Worm (Caenorhabditis elegans): ENCODE data around the gene nspa-2.
A peak's percentile ranks its signal among the peaks of the same experiment; 100 is the strongest.

nspa-2 gene

DNA sequence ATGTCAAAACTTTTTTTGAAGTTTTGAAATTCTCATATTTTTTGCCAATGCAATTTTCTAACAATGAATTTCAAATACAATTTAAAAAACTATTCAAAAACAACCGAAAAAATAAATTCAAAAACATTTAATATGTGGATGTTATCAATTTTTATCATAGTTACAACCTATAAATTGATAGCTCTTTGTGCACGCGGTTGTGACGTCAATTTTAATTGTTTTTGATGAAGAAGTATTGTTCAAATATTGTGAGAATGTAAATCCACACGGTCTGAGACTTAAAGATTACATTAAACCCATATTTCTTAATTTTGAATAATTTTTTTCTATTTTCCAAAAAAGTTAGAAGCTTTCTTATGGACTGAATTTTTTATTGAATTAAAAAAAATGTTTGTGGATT lies 38.9 kb upstream of the nspa-2 start:
- TF ChIP-seq lin-39 (tag; optimal IDR thresholded peaks at IDR 0.05) (no peak), nhr-10 (tag; optimal IDR thresholded peaks at IDR 0.05) (no peak), nhr-11 (tag; optimal IDR thresholded peaks at IDR 0.05) (no peak), snpc-4 (tag; optimal IDR thresholded peaks at IDR 0.05) (no peak), blmp-1 (tag; optimal IDR thresholded peaks at IDR 0.05; ENCODE audit: insufficient read depth) (no peak), aly-2 (tag; optimal IDR thresholded peaks at IDR 0.05) (no peak), sma-3 (GFP tag; optimal IDR thresholded peaks at IDR 0.05) (no peak), ztf-11 (tag; optimal IDR thresholded peaks at IDR 0.05) (no peak)

ce11 chrV:14852620-14853019 lies 38.3 kb upstream of the nspa-2 start:
- peak; percentile 13 for TF ChIP-seq nhr-129 (tag; optimal IDR thresholded peaks at IDR 0.05)
- TF ChIP-seq mbf-1 (tag; optimal IDR thresholded peaks at IDR 0.05) = no peak
- no peak for TF ChIP-seq lin-39 (tag; optimal IDR thresholded peaks at IDR 0.05)
- TF ChIP-seq zag-1 (tag; optimal IDR thresholded peaks at IDR 0.05) = peak; percentile 12
- peak; percentile 2 for TF ChIP-seq unc-55 (GFP tag; optimal IDR thresholded peaks at IDR 0.05)
- no peak for TF ChIP-seq nhr-21 (tag; optimal IDR thresholded peaks at IDR 0.05)

- no peak for TF ChIP-seq R02D3.7 (tag; optimal IDR thresholded peaks at IDR 0.05)
- no peak for TF ChIP-seq nhr-6 (tag; optimal IDR thresholded peaks at IDR 0.05)
- no peak for TF ChIP-seq nhr-237 (tag; optimal IDR thresholded peaks at IDR 0.05)
- no peak for TF ChIP-seq blmp-1 (tag; optimal IDR thresholded peaks at IDR 0.05; ENCODE audit: insufficient read depth)
- no peak for TF ChIP-seq sma-3 (GFP tag; optimal IDR thresholded peaks at IDR 0.05)
- TF ChIP-seq mbf-1 (tag; optimal IDR thresholded peaks at IDR 0.05) = no peak
- TF ChIP-seq ztf-1 (GFP tag; conservative IDR thresholded peaks at IDR 0.05) = no peak
- TF ChIP-seq unc-62 (GFP tag; optimal IDR thresholded peaks at IDR 0.05) = no peak
- no peak for TF ChIP-seq lin-11 (tag; optimal IDR thresholded peaks at IDR 0.05)
- no peak for TF ChIP-seq nhr-129 (tag; optimal IDR thresholded peaks at IDR 0.05)
- TF ChIP-seq nhr-23 (tag; optimal IDR thresholded peaks at IDR 0.05) = no peak
- TF ChIP-seq gmeb-1 (tag; optimal IDR thresholded peaks at IDR 0.05) = no peak
- TF ChIP-seq sma-9 (GFP tag; optimal IDR thresholded peaks at IDR 0.05) = no peak
- no peak for TF ChIP-seq sma-9 (tag; optimal IDR thresholded peaks at IDR 0.05)
These were observed 37.1 kb upstream of the nspa-2 start for ce11 chrV:14853739-14854138.

- no peak for TF ChIP-seq R02D3.7 (tag; optimal IDR thresholded peaks at IDR 0.05)
- TF ChIP-seq lin-13 (GFP tag; optimal IDR thresholded peaks at IDR 0.05) = no peak
- no peak for TF ChIP-seq ZK546.5 (tag; optimal IDR thresholded peaks at IDR 0.05)
- no peak for TF ChIP-seq nhr-6 (tag; optimal IDR thresholded peaks at IDR 0.05)
- no peak for TF ChIP-seq ceh-16 (tag; optimal IDR thresholded peaks at IDR 0.05)
- TF ChIP-seq F13H6.1 (tag; optimal IDR thresholded peaks at IDR 0.05) = no peak
- TF ChIP-seq unc-62 (GFP tag; optimal IDR thresholded peaks at IDR 0.05) = no peak
- TF ChIP-seq ceh-82 (tag; optimal IDR thresholded peaks at IDR 0.05) = no peak
- TF ChIP-seq C34F6.9 (tag; optimal IDR thresholded peaks at IDR 0.05) = no peak
- TF ChIP-seq fos-1 (tag; optimal IDR thresholded peaks at IDR 0.05) = no peak
- TF ChIP-seq zag-1 (tag; optimal IDR thresholded peaks at IDR 0.05) = no peak
- TF ChIP-seq nhr-77 (tag; optimal IDR thresholded peaks at IDR 0.05) = no peak
- no peak for TF ChIP-seq ztf-11 (tag; optimal IDR thresholded peaks at IDR 0.05)
- TF ChIP-seq aly-2 (tag; optimal IDR thresholded peaks at IDR 0.05) = no peak
- no peak for TF ChIP-seq mab-5 (tag; optimal IDR thresholded peaks at IDR 0.05)
- TF ChIP-seq ama-1 (optimal IDR thresholded peaks at IDR 0.05) = no peak
- no peak for TF ChIP-seq gmeb-1 (tag; optimal IDR thresholded peaks at IDR 0.05)
- no peak for TF ChIP-seq unc-39 (tag; optimal IDR thresholded peaks at IDR 0.05)
- no peak for TF ChIP-seq elt-1 (tag; optimal IDR thresholded peaks at IDR 0.05)
These were observed 36.6 kb upstream of the nspa-2 start for ce11 chrV:14854261-14854660.

ce11 chrV:14855626-14856025 lies 35.3 kb upstream of the nspa-2 start:
- peak; percentile 23 for TF ChIP-seq sma-9 (GFP tag; optimal IDR thresholded peaks at IDR 0.05)
- TF ChIP-seq sma-9 (tag; optimal IDR thresholded peaks at IDR 0.05) = no peak
- TF ChIP-seq snpc-4 (tag; optimal IDR thresholded peaks at IDR 0.05) = peak; percentile 58
- no peak for TF ChIP-seq sem-4 (tag; optimal IDR thresholded peaks at IDR 0.05)
- peak; percentile 17 for TF ChIP-seq unc-55 (GFP tag; optimal IDR thresholded peaks at IDR 0.05)
- TF ChIP-seq lin-11 (tag; optimal IDR thresholded peaks at IDR 0.05) = peak; percentile 21
- peak; percentile 37 for TF ChIP-seq gmeb-1 (tag; optimal IDR thresholded peaks at IDR 0.05)
- peak; percentile 31 for TF ChIP-seq nhr-129 (tag; optimal IDR thresholded peaks at IDR 0.05)
- no peak for TF ChIP-seq blmp-1 (tag; optimal IDR thresholded peaks at IDR 0.05; ENCODE audit: insufficient read depth)
